Fruit fly (Drosophila melanogaster) whole organism, embryonic: ENCODE measurements around the gene CG18661.

Source experiments
- CG10543 ChIP-seq: fragments of 200-800 bp; sonication (Bioruptor generic); optimal IDR thresholded peaks from 3 replicates; lab custom pipeline; 2017; ENCODE audit warnings: missing biosample characterization, mild to moderate bottlenecking, missing genetic modification characterization, moderate library complexity
- CG10959 ChIP-seq: fragments of 200-800 bp; sonication (Bioruptor generic); IDR thresholded peaks from 2 replicates; pipeline ENCODE4 v1.3.6; 2022; ENCODE audit warnings: missing biosample characterization, missing genetic modification characterization
- CG12071 ChIP-seq: fragments of 200-800 bp; sonication (Bioruptor generic); optimal IDR thresholded peaks from 3 replicates; lab custom pipeline; 2018; ENCODE audit warnings: missing biosample characterization, mild to moderate bottlenecking, missing genetic modification characterization
- CG12769 ChIP-seq: fragments of 200-800 bp; sonication (Bioruptor generic); optimal IDR thresholded peaks from 2 replicates; lab custom pipeline; 2019; ENCODE audit warnings: missing biosample characterization, mild to moderate bottlenecking, missing genetic modification characterization, moderate library complexity
- CG12942 ChIP-seq: fragments of 200-800 bp; sonication (Bioruptor generic); optimal IDR thresholded peaks from 3 replicates; lab custom pipeline; 2016; ENCODE audit warnings: missing biosample characterization, missing genetic modification characterization
- CG16813 ChIP-seq: fragments of 200-800 bp; sonication (Bioruptor generic); IDR thresholded peaks from 3 replicates; pipeline ENCODE4 v1.3.6; 2022; ENCODE audit warnings: missing biosample characterization, missing genetic modification characterization; ENCODE audit not compliant: partially characterized antibody
- CG18599 ChIP-seq: fragments of 200-800 bp; sonication (Bioruptor generic); optimal IDR thresholded peaks from 3 replicates; lab custom pipeline; 2017; ENCODE audit warnings: missing biosample characterization, missing genetic modification characterization, mild to moderate bottlenecking, moderate library complexity, missing genetic modification reagents
- CG18764 ChIP-seq: fragments of 200-800 bp; sonication (Bioruptor generic); optimal IDR thresholded peaks from 3 replicates; lab custom pipeline; 2016; ENCODE audit warnings: missing biosample characterization, missing genetic modification characterization
- CG2202 ChIP-seq: fragments of 200-800 bp; sonication (Bioruptor generic); optimal IDR thresholded peaks from 2 replicates; lab custom pipeline; 2018; ENCODE audit warnings: missing biosample characterization, mild to moderate bottlenecking, missing genetic modification characterization
- CG30020 ChIP-seq: fragments of 200-800 bp; optimal IDR thresholded peaks from 2 replicates; lab custom pipeline; 2019; ENCODE audit warnings: missing biosample characterization, mild to moderate bottlenecking, missing genetic modification characterization, moderate library complexity
- CG31224 ChIP-seq: fragments of 200-800 bp; sonication (Bioruptor generic); IDR thresholded peaks from 2 replicates; pipeline ENCODE4 v1.3.6; 2022; ENCODE audit warnings: missing biosample characterization, missing genetic modification characterization
- CG31388 ChIP-seq: fragments of 200-800 bp; sonication (Bioruptor generic); optimal IDR thresholded peaks from 2 replicates; lab custom pipeline; 2016; ENCODE audit warnings: missing biosample characterization, missing genetic modification characterization
- CG32767 ChIP-seq: fragments of 200-800 bp; sonication (Bioruptor generic); IDR thresholded peaks from 2 replicates; pipeline ENCODE4 v1.3.6; 2022; ENCODE audit warnings: missing biosample characterization, missing genetic modification characterization
- CG34224 ChIP-seq: fragments of 200-800 bp; sonication (Bioruptor generic); IDR thresholded peaks from 3 replicates; pipeline ENCODE4 v1.3.6; 2022; ENCODE audit warnings: missing biosample characterization, missing genetic modification characterization; ENCODE audit not compliant: partially characterized antibody
- CG34376 ChIP-seq: fragments of 200-800 bp; sonication (Bioruptor generic); optimal IDR thresholded peaks from 2 replicates; lab custom pipeline; 2018; ENCODE audit warnings: missing biosample characterization, mild to moderate bottlenecking, missing genetic modification characterization
- CG5953 ChIP-seq: fragments of 200-800 bp; sonication (Bioruptor generic); IDR thresholded peaks from 2 replicates; pipeline ENCODE4 v1.3.6; 2022; ENCODE audit warnings: missing biosample characterization, missing genetic modification characterization
- CG8089 ChIP-seq: fragments of 200-800 bp; sonication (Bioruptor generic); optimal IDR thresholded peaks from 3 replicates; lab custom pipeline; 2016; ENCODE audit warnings: missing biosample characterization, missing genetic modification characterization
- CTCF ChIP-seq: fragments of 200-800 bp; sonication (Bioruptor generic); optimal IDR thresholded peaks from 2 replicates; lab custom pipeline; 2017; ENCODE audit warnings: missing biosample characterization, mild to moderate bottlenecking, missing genetic modification characterization, moderate library complexity
- CrebB ChIP-seq: fragments of 200-800 bp; sonication (Bioruptor generic); optimal IDR thresholded peaks from 3 replicates; lab custom pipeline; 2018; ENCODE audit warnings: missing biosample characterization, mild to moderate bottlenecking, missing genetic modification characterization
- Dfd ChIP-seq, 2 experiments: fragments of >200 bp; optimal IDR thresholded peaks; 2 replicates each; lab custom pipeline; 2017; ENCODE audit warnings: missing biosample characterization in 2 of 2, missing genetic modification characterization in 2 of 2
- Dll ChIP-seq: fragments of 200-800 bp; sonication (Bioruptor generic); IDR thresholded peaks from 4 replicates; pipeline ENCODE4 v1.3.6; 2022; ENCODE audit warnings: missing biosample characterization, missing genetic modification characterization; ENCODE audit not compliant: partially characterized antibody
- E2f1 ChIP-seq: fragments of 200-800 bp; sonication (Bioruptor generic); IDR thresholded peaks from 2 replicates; pipeline ENCODE4 v1.3.6; 2022; ENCODE audit warnings: missing biosample characterization, missing genetic modification characterization
- E2f2 ChIP-seq: fragments of 200-800 bp; sonication (Bioruptor generic); IDR thresholded peaks from 2 replicates; pipeline ENCODE4 v1.3.6; 2022; ENCODE audit warnings: missing biosample characterization, missing genetic modification characterization
- ERR ChIP-seq: fragments of 200-800 bp; sonication (Bioruptor generic); optimal IDR thresholded peaks from 2 replicates; lab custom pipeline; 2016; ENCODE audit warnings: missing biosample characterization, missing genetic modification characterization
- Ets97D ChIP-seq: fragments of 200-800 bp; sonication (Bioruptor generic); optimal IDR thresholded peaks from 3 replicates; lab custom pipeline; 2016; ENCODE audit warnings: missing biosample characterization, missing genetic modification characterization
- GATAe ChIP-seq: fragments of 200-800 bp; sonication (Bioruptor generic); conservative IDR thresholded peaks from 2 replicates; pipeline ENCODE4 v1.3.6; 2022; ENCODE audit warnings: missing biosample characterization, missing genetic modification characterization
- HHEX ChIP-seq: fragments of 200-800 bp; sonication (Bioruptor generic); optimal IDR thresholded peaks from 3 replicates; lab custom pipeline; 2017; ENCODE audit warnings: missing biosample characterization, mild to moderate bottlenecking, missing genetic modification characterization, missing genetic modification reagents
- Hmx ChIP-seq: fragments of 200-800 bp; sonication (Bioruptor generic); optimal IDR thresholded peaks from 2 replicates; lab custom pipeline; 2016; ENCODE audit warnings: missing biosample characterization, missing genetic modification characterization
- MESR4 ChIP-seq: fragments of 200-800 bp; sonication (Bioruptor generic); optimal IDR thresholded peaks from 2 replicates; lab custom pipeline; 2018; ENCODE audit warnings: missing biosample characterization, mild to moderate bottlenecking, missing genetic modification characterization, moderate library complexity
- Mrtf ChIP-seq: fragments of 200-800 bp; sonication (Bioruptor generic); IDR thresholded peaks from 3 replicates; pipeline ENCODE4 v1.3.6; 2022; ENCODE audit warnings: missing biosample characterization, missing genetic modification characterization
- NC2β ChIP-seq: fragments of 200-800 bp; sonication (Bioruptor generic); optimal IDR thresholded peaks from 2 replicates; lab custom pipeline; 2016; ENCODE audit warnings: missing biosample characterization, missing genetic modification characterization
- Nf-YC ChIP-seq: fragments of 200-800 bp; optimal IDR thresholded peaks from 3 replicates; lab custom pipeline; 2019; ENCODE audit warnings: missing biosample characterization, mild to moderate bottlenecking, missing genetic modification characterization, moderate library complexity
- PHDP ChIP-seq: fragments of 200-800 bp; sonication (Bioruptor generic); optimal IDR thresholded peaks from 3 replicates; lab custom pipeline; 2018; ENCODE audit warnings: missing biosample characterization, mild to moderate bottlenecking, missing genetic modification characterization, moderate library complexity
- Sox100B ChIP-seq: fragments of 200-800 bp; sonication (Bioruptor generic); optimal IDR thresholded peaks from 3 replicates; lab custom pipeline; 2018; ENCODE audit warnings: missing biosample characterization, mild to moderate bottlenecking, missing genetic modification characterization
- Stat92E ChIP-seq, 3 experiments: fragments of >200 bp in 2 of 3; fragments of 200-800 bp in 1 of 3; sonication (Bioruptor generic) in 1 of 3; optimal IDR thresholded peaks; 2 replicates each; lab custom pipeline; 2017 to 2019; ENCODE audit warnings: missing biosample characterization in 3 of 3, missing genetic modification characterization in 3 of 3, mild to moderate bottlenecking in 1 of 3, moderate library complexity in 1 of 3
- Tbp ChIP-seq: fragments of >200 bp; optimal IDR thresholded peaks from 2 replicates; lab custom pipeline; 2018; ENCODE audit warnings: missing biosample characterization, missing genetic modification characterization
- bbx ChIP-seq: fragments of 200-800 bp; sonication (Bioruptor generic); IDR thresholded peaks from 2 replicates; pipeline ENCODE4 v1.3.6; 2022; ENCODE audit warnings: missing biosample characterization, missing genetic modification characterization; ENCODE audit not compliant: partially characterized antibody
- crp ChIP-seq, 2 experiments: fragments of 200-800 bp; sonication (Bioruptor generic); optimal IDR thresholded peaks; 2 replicates in 1 of 2; 3 replicates in 1 of 2; lab custom pipeline; 2017; ENCODE audit warnings: missing biosample characterization in 2 of 2, missing genetic modification characterization in 2 of 2, mild to moderate bottlenecking in 1 of 2, moderate library complexity in 1 of 2
- cwo ChIP-seq: fragments of 200-800 bp; sonication (Bioruptor generic); optimal IDR thresholded peaks from 3 replicates; lab custom pipeline; 2017; ENCODE audit warnings: missing biosample characterization, missing genetic modification characterization, mild to moderate bottlenecking, moderate library complexity, missing genetic modification reagents
- grau ChIP-seq: fragments of 200-800 bp; optimal IDR thresholded peaks from 3 replicates; lab custom pipeline; 2019; ENCODE audit warnings: missing biosample characterization, mild to moderate bottlenecking, missing genetic modification characterization, moderate library complexity
- grn ChIP-seq: fragments of 200-800 bp; sonication (Bioruptor generic); optimal IDR thresholded peaks from 3 replicates; lab custom pipeline; 2017; ENCODE audit warnings: missing biosample characterization, missing genetic modification characterization
- ham ChIP-seq: fragments of 200-800 bp; sonication (Bioruptor generic); IDR thresholded peaks from 2 replicates; pipeline ENCODE4 v1.3.6; 2022; ENCODE audit warnings: missing biosample characterization, missing genetic modification characterization
- jumu ChIP-seq: fragments of 200-800 bp; sonication (Bioruptor generic); optimal IDR thresholded peaks from 3 replicates; lab custom pipeline; 2016; ENCODE audit warnings: missing biosample characterization, missing genetic modification characterization
- mirr ChIP-seq: fragments of 200-800 bp; sonication (Bioruptor generic); optimal IDR thresholded peaks from 3 replicates; lab custom pipeline; 2018; ENCODE audit warnings: missing biosample characterization, mild to moderate bottlenecking, missing genetic modification characterization
- pros ChIP-seq: fragments of 200-800 bp; sonication (Bioruptor generic); optimal IDR thresholded peaks from 3 replicates; lab custom pipeline; 2019; ENCODE audit warnings: missing biosample characterization, mild to moderate bottlenecking, missing genetic modification characterization, moderate library complexity
- ro ChIP-seq: fragments of 200-800 bp; sonication (Bioruptor generic); IDR thresholded peaks from 2 replicates; pipeline ENCODE4 v1.3.6; 2022; ENCODE audit warnings: missing biosample characterization, missing genetic modification characterization
- sisA ChIP-seq: fragments of 200-800 bp; sonication (Bioruptor generic); IDR thresholded peaks from 2 replicates; pipeline ENCODE4 v1.3.6; 2022; ENCODE audit warnings: missing biosample characterization, missing genetic modification characterization
- slou ChIP-seq: fragments of 200-800 bp; sonication (Bioruptor generic); optimal IDR thresholded peaks from 3 replicates; lab custom pipeline; 2016; ENCODE audit warnings: missing biosample characterization, missing genetic modification characterization
- tgo ChIP-seq: fragments of 200-800 bp; sonication (Bioruptor generic); IDR thresholded peaks from 3 replicates; pipeline ENCODE4 v1.3.6; 2022; ENCODE audit warnings: missing biosample characterization, missing genetic modification characterization
- tx ChIP-seq: fragments of 200-800 bp; sonication (Bioruptor generic); optimal IDR thresholded peaks from 2 replicates; lab custom pipeline; 2016; ENCODE audit warnings: missing biosample characterization, missing genetic modification characterization

The CG18661 gene

dm6 chr2L:8989037-8989591 lies 8.3 kb upstream of the CG18661 start, which contains the start of gene rost (continued):
- no peak for TF ChIP-seq tx (GFP tag; lab: Kevin White, UChicago)
- no peak for TF ChIP-seq ERR (GFP tag; lab: Kevin White, UChicago)
- TF ChIP-seq CG10543 (GFP tag; lab: Kevin White, UChicago) = peak; percentile 75
- TF ChIP-seq PHDP (tag; lab: Kevin White, UChicago) = no peak
- TF ChIP-seq CG2202 (tag; lab: Kevin White, UChicago) = no peak
- TF ChIP-seq Dll (GFP tag; lab: Robert Waterston, UW) = no peak
- TF ChIP-seq CG12769 = peak; percentile 94
- no peak for TF ChIP-seq Nf-YC
- TF ChIP-seq MESR4 (GFP tag; lab: Kevin White, UChicago) = no peak
- no peak for TF ChIP-seq Dfd (GFP tag; optimal IDR thresholded peaks at IDR 0.05; lab: Kevin White, UChicago)
- no peak for TF ChIP-seq HHEX (GFP tag; lab: Kevin White, UChicago)
- no peak for TF ChIP-seq CG12071
- no peak for TF ChIP-seq CG32767 (GFP tag; lab: Robert Waterston, UW)
- peak; percentile 40 for TF ChIP-seq cwo (GFP tag; lab: Kevin White, UChicago)
- no peak for TF ChIP-seq CG18764 (GFP tag; lab: Kevin White, UChicago)
- TF ChIP-seq NC2β (GFP tag; lab: Kevin White, UChicago) = no peak
- TF ChIP-seq sisA (GFP tag; lab: Robert Waterston, UW) = no peak

DNA sequence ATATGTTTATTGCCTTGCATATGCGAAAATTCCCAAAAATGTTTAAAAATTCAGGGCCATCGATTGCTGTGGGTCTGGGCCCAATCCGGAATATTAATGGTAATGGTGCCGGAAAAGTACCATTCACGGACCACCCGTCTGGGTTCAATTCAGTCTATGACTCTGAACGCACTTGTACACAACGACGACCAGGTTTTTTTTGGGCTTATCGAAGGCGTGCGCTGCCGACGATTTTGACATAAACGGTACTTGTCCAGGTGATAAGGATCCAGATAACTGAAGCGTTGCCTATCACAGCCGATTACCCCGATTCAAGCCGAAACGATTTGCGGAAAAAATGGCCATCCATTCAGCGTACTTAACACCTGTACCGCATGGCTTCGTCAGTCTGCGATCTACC lies 5.8 kb upstream of the CG18661 start, which contains the start of gene CG9555:
Gene CG9555 (plus strand): TSS at position 153 of the 400 bp plus-strand sequence.
- TF ChIP-seq CG10959 (no peak), CG30020 (tag; lab: Kevin White, UChicago) (no peak), Mrtf (GFP tag; lab: Robert Waterston, UW) (no peak), Sox100B (no peak), grau (tag; lab: Kevin White, UChicago) (no peak), CG31224 (GFP tag; lab: Robert Waterston, UW) (no peak), mirr (GFP tag; lab: Kevin White, UChicago) (peak; percentile 26), CG8089 (no peak), CG16813 (no peak), Hmx (GFP tag; lab: Kevin White, UChicago) (no peak), CrebB (tag; lab: Kevin White, UChicago) (no peak), slou (GFP tag; lab: Kevin White, UChicago) (no peak), CG34376 (peak; percentile 86), bbx (GFP tag; lab: Robert Waterston, UW) (no peak), Ets97D (GFP tag; lab: Kevin White, UChicago) (no peak), E2f2 (GFP tag; lab: Robert Waterston, UW) (no peak), CG31388 (no peak), CG34224 (GFP tag; lab: Robert Waterston, UW) (no peak), Tbp (GFP tag; lab: Kevin White, UChicago) (no peak), Stat92E (GFP tag; optimal IDR thresholded peaks at IDR 0.05; lab: Kevin White, UChicago) (no peak), jumu (GFP tag; lab: Kevin White, UChicago) (no peak), cwo (GFP tag; lab: Kevin White, UChicago) (peak; percentile 66), ro (GFP tag; lab: Robert Waterston, UW) (no peak), crp (GFP tag; optimal IDR thresholded peaks at IDR 0.05; lab: Kevin White, UChicago) (no peak), ham (GFP tag; lab: Robert Waterston, UW) (no peak), CG12942 (GFP tag; lab: Kevin White, UChicago) (no peak), tgo (GFP tag; lab: Robert Waterston, UW) (no peak), GATAe (peak; percentile 36; the same call in 1 of the 2 replicates), CTCF (no peak), CG5953 (GFP tag; lab: Robert Waterston, UW) (no peak), pros (no peak), E2f1 (no peak), sisA (GFP tag; lab: Robert Waterston, UW) (no peak), CG18599 (peak; percentile 18), grn (GFP tag; lab: Kevin White, UChicago) (peak; percentile 65)
